Worm (Caenorhabditis elegans) whole organism, L2 larva: ENCODE results near the gene spv-1.

Experiments used
- C34F6.9 ChIP-seq: fragments of 150-350 bp; optimal IDR thresholded peaks from 2 replicates; lab custom pipeline; 2014; ENCODE audit warnings: missing biosample characterization, missing genetic modification characterization
- F13H6.1 ChIP-seq: sonication (generic microtip); optimal IDR thresholded peaks from 2 replicates; lab custom pipeline; 2016; ENCODE audit warnings: missing genetic modification characterization, missing compliant biosample characterization
- R02D3.7 ChIP-seq: fragments of 150-350 bp; optimal IDR thresholded peaks from 2 replicates; lab custom pipeline; 2014; ENCODE audit warnings: missing biosample characterization, missing genetic modification characterization
- Y55F3AM.14 ChIP-seq: fragments of 200-800 bp; sonication (Bioruptor generic); optimal IDR thresholded peaks from 2 replicates; lab custom pipeline; 2018; ENCODE audit warnings: mild to moderate bottlenecking, missing genetic modification characterization, missing compliant biosample characterization
- ZK546.5 ChIP-seq: sonication (generic microtip); optimal IDR thresholded peaks from 2 replicates; lab custom pipeline; 2017; ENCODE audit warnings: missing biosample characterization, missing genetic modification characterization
- aly-2 ChIP-seq: fragments of 150-350 bp; optimal IDR thresholded peaks from 2 replicates; lab custom pipeline; 2014; ENCODE audit warnings: missing biosample characterization, missing genetic modification characterization
- ama-1 ChIP-seq: fragments of 150-350 bp; optimal IDR thresholded peaks from 2 replicates; lab custom pipeline; 2018; ENCODE audit warnings: inconsistent platforms
- blmp-1 ChIP-seq: sonication (generic microtip); optimal IDR thresholded peaks from 2 replicates; lab custom pipeline; 2017; ENCODE audit warnings: missing genetic modification characterization, mild to moderate bottlenecking, missing compliant biosample characterization, antibody characterized with exemption, moderate library complexity; ENCODE audit not compliant: insufficient read depth
- ceh-16 ChIP-seq: fragments of 150-350 bp; optimal IDR thresholded peaks from 2 replicates; lab custom pipeline; 2014; ENCODE audit warnings: missing biosample characterization, missing genetic modification characterization
- ceh-82 ChIP-seq: fragments of 150-350 bp; optimal IDR thresholded peaks from 2 replicates; lab custom pipeline; 2014; ENCODE audit warnings: missing biosample characterization, missing genetic modification characterization
- crh-2 ChIP-seq: sonication (generic microtip); optimal IDR thresholded peaks from 2 replicates; lab custom pipeline; 2017; ENCODE audit warnings: missing biosample characterization, missing genetic modification characterization
- dmd-4 ChIP-seq: sonication (generic microtip); optimal IDR thresholded peaks from 2 replicates; lab custom pipeline; 2017; ENCODE audit warnings: missing biosample characterization, missing genetic modification characterization
- elt-1 ChIP-seq: fragments of 150-350 bp; optimal IDR thresholded peaks from 2 replicates; lab custom pipeline; 2014; ENCODE audit warnings: missing biosample characterization, missing genetic modification characterization
- elt-3 ChIP-seq: sonication (generic microtip); optimal IDR thresholded peaks from 2 replicates; lab custom pipeline; 2017; ENCODE audit warnings: missing biosample characterization, missing genetic modification characterization
- gmeb-1 ChIP-seq: fragments of 150-350 bp; optimal IDR thresholded peaks from 2 replicates; lab custom pipeline; 2014; ENCODE audit warnings: missing biosample characterization, missing genetic modification characterization
- lin-11 ChIP-seq: fragments of 150-350 bp; sonication (generic microtip); optimal IDR thresholded peaks from 2 replicates; lab custom pipeline; 2014; ENCODE audit warnings: missing biosample characterization, missing genetic modification characterization, inconsistent platforms, mixed read lengths
- lin-13 ChIP-seq: fragments of 150-350 bp; optimal IDR thresholded peaks from 2 replicates; lab custom pipeline; 2014; ENCODE audit warnings: missing biosample characterization, missing genetic modification reagents, missing genetic modification characterization
- lin-39 ChIP-seq: fragments of 150-350 bp; optimal IDR thresholded peaks from 2 replicates; lab custom pipeline; 2014; ENCODE audit warnings: missing biosample characterization, missing genetic modification reagents, missing genetic modification characterization
- lsy-2 ChIP-seq, 2 experiments: fragments of 150-350 bp in 1 of 2; sonication (generic microtip) in 1 of 2; optimal IDR thresholded peaks; 2 replicates each; lab custom pipeline; 2014 to 2017; ENCODE audit warnings: missing biosample characterization in 2 of 2, missing genetic modification characterization in 2 of 2
- mbf-1 ChIP-seq: sonication (generic microtip); optimal IDR thresholded peaks from 2 replicates; lab custom pipeline; 2017; ENCODE audit warnings: missing biosample characterization, missing genetic modification characterization
- mdl-1 ChIP-seq, 2 experiments: fragments of 150-350 bp in 1 of 2; sonication (generic microtip) in 1 of 2; optimal IDR thresholded peaks; 2 replicates each; lab custom pipeline; 2017; ENCODE audit warnings: missing biosample characterization in 2 of 2, missing genetic modification characterization in 2 of 2
- nhr-11 ChIP-seq: fragments of 150-350 bp; optimal IDR thresholded peaks from 2 replicates; lab custom pipeline; 2014; ENCODE audit warnings: missing biosample characterization, missing genetic modification characterization
- nhr-12 ChIP-seq: fragments of 150-350 bp; optimal IDR thresholded peaks from 2 replicates; lab custom pipeline; 2014; ENCODE audit warnings: missing biosample characterization, missing genetic modification characterization
- nhr-129 ChIP-seq: fragments of 150-350 bp; optimal IDR thresholded peaks from 2 replicates; lab custom pipeline; 2014; ENCODE audit warnings: missing biosample characterization, missing genetic modification characterization
- nhr-21 ChIP-seq: fragments of 150-350 bp; optimal IDR thresholded peaks from 2 replicates; lab custom pipeline; 2014; ENCODE audit warnings: missing biosample characterization, missing genetic modification characterization
- nhr-237 ChIP-seq: fragments of 150-350 bp; optimal IDR thresholded peaks from 2 replicates; lab custom pipeline; 2014; ENCODE audit warnings: missing biosample characterization, missing genetic modification characterization
- nhr-6 ChIP-seq: fragments of 150-350 bp; optimal IDR thresholded peaks from 2 replicates; lab custom pipeline; 2014; ENCODE audit warnings: missing biosample characterization, missing genetic modification characterization
- nhr-77 ChIP-seq: fragments of 150-350 bp; optimal IDR thresholded peaks from 2 replicates; lab custom pipeline; 2014; ENCODE audit warnings: missing biosample characterization, missing genetic modification characterization
- peb-1 ChIP-seq: fragments of 150-350 bp; optimal IDR thresholded peaks from 2 replicates; lab custom pipeline; 2014; ENCODE audit warnings: missing biosample characterization, missing genetic modification characterization
- skn-1 ChIP-seq: sonication (generic microtip); optimal IDR thresholded peaks from 2 replicates; lab custom pipeline; 2017; ENCODE audit warnings: missing biosample characterization, missing genetic modification characterization
- sma-3 ChIP-seq: sonication (generic microtip); optimal IDR thresholded peaks from 2 replicates; lab custom pipeline; 2016; ENCODE audit warnings: missing genetic modification reagents, missing genetic modification characterization, missing compliant biosample characterization
- sma-9 ChIP-seq, 2 experiments: fragments of 150-350 bp in 1 of 2; sonication (generic microtip) in 1 of 2; optimal IDR thresholded peaks; 2 replicates each; lab custom pipeline; 2014 to 2016; ENCODE audit warnings: missing genetic modification characterization in 2 of 2, mild to moderate bottlenecking in 1 of 2, missing biosample characterization in 1 of 2, missing compliant biosample characterization in 1 of 2, missing genetic modification reagents in 1 of 2, moderate library complexity in 1 of 2
- snpc-4 ChIP-seq: fragments of 150-350 bp; optimal IDR thresholded peaks from 2 replicates; lab custom pipeline; 2014; ENCODE audit warnings: missing biosample characterization, missing genetic modification characterization
- unc-39 ChIP-seq: fragments of 150-350 bp; optimal IDR thresholded peaks from 2 replicates; lab custom pipeline; 2014; ENCODE audit warnings: missing biosample characterization, missing genetic modification characterization
- unc-55 ChIP-seq: fragments of 150-350 bp; sonication (generic microtip); optimal IDR thresholded peaks from 3 replicates; lab custom pipeline; 2014; ENCODE audit warnings: missing biosample characterization, missing genetic modification reagents, missing genetic modification characterization
- ztf-1 ChIP-seq: fragments of 200-800 bp; sonication (Bioruptor generic); conservative IDR thresholded peaks from 2 replicates; pipeline ENCODE4 v1.3.6; 2022; ENCODE audit warnings: missing genetic modification characterization, missing compliant biosample characterization
- ztf-11 ChIP-seq: sonication (generic microtip); optimal IDR thresholded peaks from 2 replicates; lab custom pipeline; 2017; ENCODE audit warnings: missing biosample characterization, missing genetic modification characterization
- ztf-4 ChIP-seq: fragments of 150-350 bp; optimal IDR thresholded peaks from 2 replicates; lab custom pipeline; 2014; ENCODE audit warnings: missing biosample characterization, missing genetic modification characterization

Gene spv-1

DNA sequence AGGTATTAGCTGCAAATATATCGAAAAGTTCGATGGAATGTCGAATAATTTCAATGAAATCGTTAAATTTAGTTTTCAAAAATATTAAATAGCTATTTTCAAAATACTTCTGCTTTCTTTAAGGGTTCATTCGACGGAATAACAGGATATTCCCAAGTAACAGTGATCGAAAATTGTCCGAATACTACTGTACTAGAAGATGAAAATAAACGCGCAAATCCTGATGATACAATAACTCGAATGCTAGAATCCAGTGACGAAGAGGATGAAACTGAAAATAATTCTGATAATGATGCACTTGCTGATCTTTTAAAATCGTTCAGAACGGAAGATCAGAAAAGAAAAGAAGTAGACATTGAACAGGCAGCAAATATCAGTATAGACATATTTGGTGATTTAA, 27.7 kb downstream of the spv-1 start:
- no peak for TF ChIP-seq lsy-2 (tag; optimal IDR thresholded peaks at IDR 0.05; lab: Kevin White, UChicago)
- no peak for TF ChIP-seq lin-11
- TF ChIP-seq crh-2 (tag; lab: Kevin White, UChicago) = no peak
- TF ChIP-seq R02D3.7 (tag; lab: Kevin White, UChicago) = no peak
- no peak for TF ChIP-seq nhr-11 (tag; lab: Kevin White, UChicago)
- TF ChIP-seq nhr-12 (tag; lab: Kevin White, UChicago) = no peak
- TF ChIP-seq C34F6.9 (tag; lab: Kevin White, UChicago) = no peak
- no peak for TF ChIP-seq ztf-4 (tag; lab: Kevin White, UChicago)

DNA sequence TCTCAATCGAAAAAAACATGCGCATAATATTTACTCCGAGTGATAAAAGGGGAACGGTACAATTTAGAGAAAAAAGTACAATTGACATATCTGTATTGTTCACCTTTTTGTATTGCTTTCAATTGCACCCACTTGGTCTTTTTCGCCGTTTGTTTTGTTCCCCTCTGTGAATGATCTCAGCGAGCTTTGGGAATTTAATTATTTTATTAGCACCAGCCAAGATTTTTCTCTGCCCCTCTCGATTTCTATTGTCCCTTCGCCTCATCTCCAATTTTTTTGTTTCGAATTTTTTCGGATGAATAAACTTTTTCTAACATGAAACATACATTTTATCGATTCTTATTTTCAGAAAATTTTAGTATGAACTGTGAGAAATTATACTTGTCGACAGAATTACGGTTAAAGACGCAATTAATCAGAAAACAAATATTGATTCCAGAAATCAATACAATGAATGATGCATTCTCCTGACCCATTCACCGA, 28.3 kb downstream of the spv-1 start, which contains the start of gene rev-1:
TSS of gene rev-1 (plus strand) at position 433 of the 483 bp plus-strand sequence.
- TF ChIP-seq snpc-4 (tag; lab: Kevin White, UChicago) = no peak
- TF ChIP-seq ztf-11 = no peak

DNA sequence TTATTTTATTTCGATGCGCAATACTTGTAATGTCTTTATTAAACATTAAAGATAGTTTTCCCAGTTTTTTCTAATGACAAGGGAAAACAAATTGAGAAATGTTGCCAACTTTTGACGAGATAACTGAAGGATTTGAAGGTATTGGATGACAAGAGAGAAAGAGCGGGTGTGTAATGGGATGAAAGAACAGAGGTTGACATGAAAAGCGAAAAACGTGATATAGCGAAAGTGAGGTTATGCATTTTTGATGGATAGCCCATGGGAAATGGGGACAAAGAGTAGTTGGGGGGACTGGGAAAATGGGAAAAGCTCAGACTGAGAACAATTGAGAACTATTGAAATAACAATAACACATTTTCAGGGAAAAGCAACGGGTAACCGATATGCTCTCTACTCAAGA, 33.3 kb downstream of the spv-1 start:
- TF ChIP-seq nhr-129 (peak; percentile 49), C34F6.9 (tag; lab: Kevin White, UChicago) (peak; percentile 28), ama-1 (lab: Kevin White, UChicago) (no peak), lsy-2 (tag; optimal IDR thresholded peaks at IDR 0.05; lab: Kevin White, UChicago) (peak in 1 of 2 experiments; percentile 24)

DNA sequence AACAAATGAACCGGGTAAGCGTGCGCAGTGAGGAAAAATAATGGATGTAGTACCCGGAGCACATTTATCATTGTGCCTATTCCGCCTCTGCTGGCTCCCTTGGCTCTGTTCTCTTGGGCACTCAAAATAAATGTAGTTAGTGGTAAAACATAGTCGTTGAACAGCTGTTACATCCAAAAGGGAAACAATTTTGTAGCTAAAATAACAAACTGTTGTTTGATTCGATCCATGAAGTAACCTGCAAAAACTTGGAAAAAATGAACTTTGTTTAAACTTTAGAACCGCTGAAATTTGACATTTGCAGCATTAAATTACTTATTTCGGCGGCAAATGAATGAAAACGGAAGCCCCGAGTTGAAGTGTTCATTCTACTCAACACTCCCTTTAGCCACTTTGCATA, 34.9 kb downstream of the spv-1 start:
- no peak for TF ChIP-seq skn-1 (tag; lab: Kevin White, UChicago)
- TF ChIP-seq sma-9 (GFP tag; optimal IDR thresholded peaks at IDR 0.05; lab: Kevin White, UChicago) = peak; percentile 13
- no peak for TF ChIP-seq sma-9 (tag; optimal IDR thresholded peaks at IDR 0.05; lab: Kevin White, UChicago)

DNA sequence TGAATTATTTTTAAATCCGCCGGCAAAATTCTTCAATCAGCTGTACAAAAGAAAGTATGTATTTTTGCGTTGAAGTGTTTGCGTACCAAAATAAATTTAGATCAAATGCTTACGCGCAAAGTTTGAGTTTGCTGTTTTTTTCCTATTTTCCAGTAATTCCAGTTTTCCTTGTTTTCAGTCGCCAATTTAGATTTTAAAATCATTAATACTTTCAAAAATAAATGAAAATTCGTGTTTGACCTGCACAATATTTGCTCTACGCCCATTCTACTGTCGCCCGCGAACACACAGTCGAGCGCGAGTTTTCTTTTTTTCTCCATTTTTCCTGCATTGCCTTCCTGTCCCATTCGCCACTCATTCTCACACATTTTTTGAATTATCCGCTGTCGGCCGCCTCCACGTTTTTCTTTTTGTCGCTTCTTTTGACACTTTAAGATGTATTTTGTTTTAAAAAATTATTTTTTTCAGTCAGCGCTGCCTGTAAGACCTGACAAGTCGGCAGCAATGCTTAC, 35.7 kb downstream of the spv-1 start, which contains the start of gene ptc-1:
TSS of gene ptc-1 (plus strand) at position 462 of the 512 bp plus-strand sequence.
- TF ChIP-seq lsy-2 (tag; optimal IDR thresholded peaks at IDR 0.05; lab: Kevin White, UChicago) (no peak), elt-3 (tag; lab: Kevin White, UChicago) (no peak), dmd-4 (tag; lab: Kevin White, UChicago) (no peak), ceh-16 (no peak), Y55F3AM.14 (GFP tag; lab: Kevin White, UChicago) (no peak), mdl-1 (tag; optimal IDR thresholded peaks at IDR 0.05; lab: Kevin White, UChicago) (no peak), ama-1 (lab: Kevin White, UChicago) (no peak), lin-13 (GFP tag; lab: Kevin White, UChicago) (no peak), snpc-4 (tag; lab: Kevin White, UChicago) (no peak), unc-55 (GFP tag; lab: Kevin White, UChicago) (no peak), nhr-129 (no peak), nhr-21 (tag; lab: Kevin White, UChicago) (no peak), peb-1 (no peak), blmp-1 (tag; lab: Kevin White, UChicago) (no peak)

DNA sequence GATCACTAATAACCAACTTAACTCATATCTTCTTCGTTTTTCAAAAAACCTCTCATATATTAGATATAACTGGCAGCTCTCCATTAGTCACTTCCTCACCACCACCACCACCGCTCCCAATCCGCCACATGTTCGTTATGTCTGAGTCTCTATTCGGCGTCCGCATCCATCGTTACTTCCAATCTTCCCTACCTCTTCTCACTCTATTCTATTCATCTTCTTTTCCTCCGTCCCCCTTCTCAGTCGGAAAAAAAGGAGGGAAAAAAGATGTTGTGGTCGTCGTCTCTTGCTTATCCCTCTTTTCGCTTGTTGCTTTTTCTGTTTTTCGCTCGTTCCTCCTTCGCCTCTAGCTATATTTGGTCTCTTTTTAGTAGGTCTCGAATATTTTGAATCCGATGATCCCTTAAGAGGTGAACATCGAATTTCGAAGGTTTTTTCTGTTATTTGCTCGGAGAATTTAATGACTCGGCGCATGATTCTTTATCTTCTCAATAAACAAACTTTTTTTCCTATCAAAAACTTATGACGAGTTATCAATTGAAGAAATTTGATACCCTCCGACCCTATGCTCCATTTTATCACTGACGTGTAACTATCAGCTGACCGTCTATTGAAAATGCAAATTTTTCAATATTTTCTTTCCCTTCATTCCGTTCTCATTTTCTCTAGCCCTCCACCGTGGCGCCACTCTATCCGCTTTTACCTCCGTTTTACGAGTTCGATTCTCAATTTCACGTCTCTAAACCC, 36.5 kb downstream of the spv-1 start:
- TF ChIP-seq peb-1 = no peak
- peak in 1 of 2 experiments; percentile 54 for TF ChIP-seq lsy-2 (tag; optimal IDR thresholded peaks at IDR 0.05; lab: Kevin White, UChicago)
- TF ChIP-seq ztf-4 (tag; lab: Kevin White, UChicago) = peak; percentile 69
- peak; percentile 29 for TF ChIP-seq sma-9 (GFP tag; optimal IDR thresholded peaks at IDR 0.05; lab: Kevin White, UChicago)
- no peak for TF ChIP-seq sma-9 (tag; optimal IDR thresholded peaks at IDR 0.05; lab: Kevin White, UChicago)
- TF ChIP-seq lin-39 (tag; lab: Kevin White, UChicago) = peak; percentile 22
- no peak for TF ChIP-seq nhr-237
- no peak for TF ChIP-seq elt-1
- TF ChIP-seq lin-11 = peak; percentile 40
- TF ChIP-seq ZK546.5 (tag; lab: Kevin White, UChicago) = no peak
- TF ChIP-seq nhr-6 (tag; lab: Kevin White, UChicago) = no peak
- TF ChIP-seq aly-2 (tag; lab: Kevin White, UChicago) = no peak
- TF ChIP-seq F13H6.1 (tag; lab: Kevin White, UChicago) = peak; percentile 60
- peak; percentile 67 for TF ChIP-seq crh-2 (tag; lab: Kevin White, UChicago)
- TF ChIP-seq nhr-12 (tag; lab: Kevin White, UChicago) = no peak
- TF ChIP-seq gmeb-1 (tag; lab: Kevin White, UChicago) = no peak
- no peak for TF ChIP-seq elt-3 (tag; lab: Kevin White, UChicago)
- no peak for TF ChIP-seq nhr-21 (tag; lab: Kevin White, UChicago)
- no peak for TF ChIP-seq sma-3 (GFP tag; lab: Kevin White, UChicago)
- peak; percentile 85 for TF ChIP-seq unc-55 (GFP tag; lab: Kevin White, UChicago)
- no peak for TF ChIP-seq nhr-77 (tag; lab: Kevin White, UChicago)
- TF ChIP-seq blmp-1 (tag; lab: Kevin White, UChicago) = no peak
- TF ChIP-seq ceh-16 = no peak
- TF ChIP-seq ceh-82 (tag; lab: Kevin White, UChicago) = no peak
- TF ChIP-seq ztf-1 = no peak
- peak; percentile 60 for TF ChIP-seq ama-1 (lab: Kevin White, UChicago)
- TF ChIP-seq mbf-1 = no peak
- no peak for TF ChIP-seq unc-39 (tag; lab: Kevin White, UChicago)
- no peak for TF ChIP-seq mdl-1 (tag; optimal IDR thresholded peaks at IDR 0.05; lab: Kevin White, UChicago)
